Worm (Caenorhabditis elegans): ENCODE measurements around the gene srsx-17.

Gene srsx-17

ce11 chrV:5919887-5920286, 7.6 kb upstream of the srsx-17 start, which contains the start of gene C04E6.12:
Gene C04E6.12, minus strand, starts transcription at chrV:5919987.
- no peak for TF ChIP-seq him-1 (tag; optimal IDR thresholded peaks at IDR 0.05)
- TF ChIP-seq dao-5 (tag; optimal IDR thresholded peaks at IDR 0.05), result no peak
- no peak for TF ChIP-seq W03F9.2 (tag; optimal IDR thresholded peaks at IDR 0.05)

ce11 chrV:5921761-5922160, 5.7 kb upstream of the srsx-17 start:
- TF ChIP-seq W03F9.2 (tag; optimal IDR thresholded peaks at IDR 0.05), result no peak
- no peak for TF ChIP-seq dao-5 (tag; optimal IDR thresholded peaks at IDR 0.05)
- TF ChIP-seq him-1 (tag; optimal IDR thresholded peaks at IDR 0.05), result no peak

- TF ChIP-seq him-1 (tag; optimal IDR thresholded peaks at IDR 0.05) (no peak), dao-5 (tag; optimal IDR thresholded peaks at IDR 0.05) (no peak), W03F9.2 (tag; optimal IDR thresholded peaks at IDR 0.05) (no peak)
Measured at ce11 chrV:5922236-5922635, 5.2 kb upstream of the srsx-17 start, which contains the start of gene srsx-18. Gene srsx-18, plus strand, starts transcription at chrV:5922536.

- no peak for TF ChIP-seq W03F9.2 (tag; optimal IDR thresholded peaks at IDR 0.05)
- TF ChIP-seq dao-5 (tag; optimal IDR thresholded peaks at IDR 0.05), result no peak
- no peak for TF ChIP-seq him-1 (tag; optimal IDR thresholded peaks at IDR 0.05)
Measured at ce11 chrV:5928006-5928405, 559 bp downstream of the srsx-17 start.

ce11 chrV:5930588-5930987, 3.1 kb downstream of the srsx-17 start, which contains the start of gene galt-1:
Gene galt-1, plus strand, starts transcription at chrV:5930905.
- TF ChIP-seq him-1 (tag; optimal IDR thresholded peaks at IDR 0.05), result no peak

- TF ChIP-seq W03F9.2 (tag; optimal IDR thresholded peaks at IDR 0.05) (no peak), dao-5 (tag; optimal IDR thresholded peaks at IDR 0.05) (no peak), him-1 (tag; optimal IDR thresholded peaks at IDR 0.05) (no peak)
Measured at ce11 chrV:5936691-5937090, 9.2 kb downstream of the srsx-17 start, which contains the start of the genes M03F8.5 and M03F8.7. Gene M03F8.5, minus strand, starts transcription at chrV:5936791. Gene M03F8.7, plus strand, starts transcription at chrV:5936939.

- TF ChIP-seq dao-5 (tag; optimal IDR thresholded peaks at IDR 0.05) (no peak), W03F9.2 (tag; optimal IDR thresholded peaks at IDR 0.05) (no peak), him-1 (tag; optimal IDR thresholded peaks at IDR 0.05) (no peak)
Measured at ce11 chrV:5939503-5940072, 12.1 kb downstream of the srsx-17 start, which contains the start of gene syf-3. Gene syf-3, plus strand, starts transcription at chrV:5940022.

ce11 chrV:5943167-5943566, 15.7 kb downstream of the srsx-17 start, which contains the start of gene pst-1:
Gene pst-1, plus strand, starts transcription at chrV:5943467.
- TF ChIP-seq W03F9.2 (tag; optimal IDR thresholded peaks at IDR 0.05) (no peak), dao-5 (tag; optimal IDR thresholded peaks at IDR 0.05) (no peak), him-1 (tag; optimal IDR thresholded peaks at IDR 0.05) (no peak)

- TF ChIP-seq dao-5 (tag; optimal IDR thresholded peaks at IDR 0.05), result no peak
- TF ChIP-seq him-1 (tag; optimal IDR thresholded peaks at IDR 0.05), result no peak
- TF ChIP-seq W03F9.2 (tag; optimal IDR thresholded peaks at IDR 0.05), result no peak
Measured at ce11 chrV:5949674-5950149, 22.3 kb downstream of the srsx-17 start.

ce11 chrV:5951133-5951532, 23.7 kb downstream of the srsx-17 start, which contains the start of gene M03F8.1:
Gene M03F8.1, plus strand, starts transcription at chrV:5951433.
- TF ChIP-seq W03F9.2 (tag; optimal IDR thresholded peaks at IDR 0.05) (no peak), dao-5 (tag; optimal IDR thresholded peaks at IDR 0.05) (no peak), him-1 (tag; optimal IDR thresholded peaks at IDR 0.05) (no peak)

- no peak for TF ChIP-seq dao-5 (tag; optimal IDR thresholded peaks at IDR 0.05)
- no peak for TF ChIP-seq W03F9.2 (tag; optimal IDR thresholded peaks at IDR 0.05)
- TF ChIP-seq him-1 (tag; optimal IDR thresholded peaks at IDR 0.05), result no peak
Measured at ce11 chrV:5953086-5953485, 25.6 kb downstream of the srsx-17 start.

ce11 chrV:5954747-5955146, 27.3 kb downstream of the srsx-17 start, which contains the start of gene M03F8.6:
Gene M03F8.6, minus strand, starts transcription at chrV:5954847.
- TF ChIP-seq him-1 (tag; optimal IDR thresholded peaks at IDR 0.05) (no peak), dao-5 (tag; optimal IDR thresholded peaks at IDR 0.05) (no peak), W03F9.2 (tag; optimal IDR thresholded peaks at IDR 0.05) (no peak)

ce11 chrV:5955627-5956026, 28.2 kb downstream of the srsx-17 start:
- TF ChIP-seq him-1 (tag; optimal IDR thresholded peaks at IDR 0.05) (no peak), W03F9.2 (tag; optimal IDR thresholded peaks at IDR 0.05) (no peak), dao-5 (tag; optimal IDR thresholded peaks at IDR 0.05) (no peak)

- TF ChIP-seq W03F9.2 (tag; optimal IDR thresholded peaks at IDR 0.05) (no peak), him-1 (tag; optimal IDR thresholded peaks at IDR 0.05) (no peak), dao-5 (tag; optimal IDR thresholded peaks at IDR 0.05) (no peak)
Measured at ce11 chrV:5961516-5961915, 34.1 kb downstream of the srsx-17 start, which contains the start of gene mcp-1. Gene mcp-1, plus strand, starts transcription at chrV:5961807.

ce11 chrV:5963092-5963491, 35.6 kb downstream of the srsx-17 start:
- TF ChIP-seq W03F9.2 (tag; optimal IDR thresholded peaks at IDR 0.05), result no peak
- TF ChIP-seq dao-5 (tag; optimal IDR thresholded peaks at IDR 0.05), result no peak
- TF ChIP-seq him-1 (tag; optimal IDR thresholded peaks at IDR 0.05), result no peak

Measured in whole organism, L4/young adult.